Worm (Caenorhabditis elegans): ENCODE measurements around the gene Y116A8A.4.
"Not testable (repeated sequence)": the region's sequence is repeated elsewhere in the genome, so short reads cannot be mapped to it uniquely, and the experiment has no call there.

Y116A8A.4 gene

ce11 chrIV:16828698-16829097 is 6.1 kb downstream of the Y116A8A.4 start, which contains the start of gene Y116A8A.6:
Y116A8A.6 (minus strand) TSS chrIV:16828798.
- TF ChIP-seq ceh-82 (tag; optimal IDR thresholded peaks at IDR 0.05) (no peak), jun-1 (tag; optimal IDR thresholded peaks at IDR 0.05) (no peak), daf-12 (tag; optimal IDR thresholded peaks at IDR 0.05) (no peak), nhr-237 (tag; optimal IDR thresholded peaks at IDR 0.05) (no peak), elt-2 (tag; optimal IDR thresholded peaks at IDR 0.05) (no peak), lsy-12 (tag; optimal IDR thresholded peaks at IDR 0.05) (no peak)

ce11 chrIV:16829896-16830295 is 7.3 kb downstream of the Y116A8A.4 start, which contains the start of gene Y116A8A.7:
Y116A8A.7 (plus strand) TSS chrIV:16830196.
- TF ChIP-seq fos-1 (tag; optimal IDR thresholded peaks at IDR 0.05) (no peak), tbx-2 (tag; optimal IDR thresholded peaks at IDR 0.05) (no peak), aly-2 (tag; optimal IDR thresholded peaks at IDR 0.05) (no peak), elt-3 (tag; optimal IDR thresholded peaks at IDR 0.05) (no peak), nhr-12 (tag; optimal IDR thresholded peaks at IDR 0.05) (no peak), hmg-11 (tag; optimal IDR thresholded peaks at IDR 0.05) (no peak), nhr-23 (tag; optimal IDR thresholded peaks at IDR 0.05) (no peak), unc-62 (GFP tag; optimal IDR thresholded peaks at IDR 0.05) (no peak), pqm-1 (tag; optimal IDR thresholded peaks at IDR 0.05) (no peak), nhr-28 (tag; optimal IDR thresholded peaks at IDR 0.05) (no peak), R02D3.7 (tag; optimal IDR thresholded peaks at IDR 0.05) (no peak), pha-4 (tag; optimal IDR thresholded peaks at IDR 0.05) (no peak)

ce11 chrIV:16831366-16831765 is 8.7 kb downstream of the Y116A8A.4 start, which contains the start of gene clec-194:
clec-194 (plus strand) TSS chrIV:16831666.
- TF ChIP-seq elt-3 (tag; optimal IDR thresholded peaks at IDR 0.05) (no peak), lsy-12 (tag; optimal IDR thresholded peaks at IDR 0.05) (no peak), nhr-76 (tag; optimal IDR thresholded peaks at IDR 0.05) (no peak), elt-1 (tag; optimal IDR thresholded peaks at IDR 0.05) (no peak), ama-1 (optimal IDR thresholded peaks at IDR 0.05) (no peak), ceh-82 (tag; optimal IDR thresholded peaks at IDR 0.05) (no peak), fkh-10 (GFP tag; optimal IDR thresholded peaks at IDR 0.05) (no peak), nhr-67 (tag; optimal IDR thresholded peaks at IDR 0.05) (no peak), nhr-12 (tag; optimal IDR thresholded peaks at IDR 0.05) (no peak), zag-1 (tag; optimal IDR thresholded peaks at IDR 0.05) (no peak), ceh-16 (tag; optimal IDR thresholded peaks at IDR 0.05) (no peak), aly-2 (tag; optimal IDR thresholded peaks at IDR 0.05) (no peak), snpc-4 (tag; optimal IDR thresholded peaks at IDR 0.05) (no peak), hmg-11 (tag; optimal IDR thresholded peaks at IDR 0.05) (no peak), nhr-77 (tag; optimal IDR thresholded peaks at IDR 0.05) (no peak)

- TF ChIP-seq hmg-11 (tag; optimal IDR thresholded peaks at IDR 0.05); nhr-237 (tag; optimal IDR thresholded peaks at IDR 0.05); fkh-10 (GFP tag; optimal IDR thresholded peaks at IDR 0.05): not testable (repeated sequence)
Observed at ce11 chrIV:16842873-16843272, 20.2 kb downstream of the Y116A8A.4 start, which contains the start of gene Y116A8A.150. Y116A8A.150 (minus strand) TSS chrIV:16842973.

- TF ChIP-seq elt-2 (tag; optimal IDR thresholded peaks at IDR 0.05) (peak; percentile 35), tbx-2 (tag; optimal IDR thresholded peaks at IDR 0.05) (peak; percentile 26), R02D3.7 (tag; optimal IDR thresholded peaks at IDR 0.05) (peak; percentile 25), lin-15B (tag; optimal IDR thresholded peaks at IDR 0.05) (peak; percentile 27)
Observed at ce11 chrIV:16845376-16845775, 22.7 kb downstream of the Y116A8A.4 start.

- no peak for TF ChIP-seq tbx-2 (tag; optimal IDR thresholded peaks at IDR 0.05)
Observed at ce11 chrIV:16854790-16855189, 32.2 kb downstream of the Y116A8A.4 start, which contains the start of gene map-2. map-2 (minus strand) TSS chrIV:16854890.

ce11 chrIV:16860702-16861101 is 38.1 kb downstream of the Y116A8A.4 start:
- no peak for TF ChIP-seq nhr-23 (tag; optimal IDR thresholded peaks at IDR 0.05)
- TF ChIP-seq nhr-43 (tag; optimal IDR thresholded peaks at IDR 0.05; ENCODE audit: poor library complexity, severe bottlenecking), result no peak
- TF ChIP-seq mdl-1 (tag; optimal IDR thresholded peaks at IDR 0.05), result no peak
- no peak for TF ChIP-seq pha-4 (tag; optimal IDR thresholded peaks at IDR 0.05)
- TF ChIP-seq R02D3.7 (tag; optimal IDR thresholded peaks at IDR 0.05), result no peak
- no peak for TF ChIP-seq sea-2 (GFP tag; optimal IDR thresholded peaks at IDR 0.05)
- no peak for TF ChIP-seq egl-5 (tag; optimal IDR thresholded peaks at IDR 0.05)
- no peak for TF ChIP-seq nhr-25 (tag; optimal IDR thresholded peaks at IDR 0.05)
- TF ChIP-seq fkh-10 (GFP tag; optimal IDR thresholded peaks at IDR 0.05), result no peak
- no peak for TF ChIP-seq skn-1 (tag; optimal IDR thresholded peaks at IDR 0.05)

All from whole organism, L3 larva.